Worm (Caenorhabditis elegans): ENCODE measurements around the gene C18E9.8.

- TF ChIP-seq blmp-1 (tag; optimal IDR thresholded peaks at IDR 0.05): peak; percentile 23
- no peak for TF ChIP-seq nhr-76 (tag; optimal IDR thresholded peaks at IDR 0.05)
- TF ChIP-seq ceh-82 (tag; optimal IDR thresholded peaks at IDR 0.05): peak; percentile 76 to 92 (median 80)
- TF ChIP-seq lin-39 (tag; optimal IDR thresholded peaks at IDR 0.05): peak; percentile 90
- TF ChIP-seq zag-1 (tag; optimal IDR thresholded peaks at IDR 0.05): peak; percentile 21
- peak; percentile 78 for TF ChIP-seq snpc-4 (tag; optimal IDR thresholded peaks at IDR 0.05)
- TF ChIP-seq ceh-8 (GFP tag; optimal IDR thresholded peaks at IDR 0.05): peak; percentile 72
- peak; percentile 16 for TF ChIP-seq nhr-237 (tag; optimal IDR thresholded peaks at IDR 0.05)
These were observed 18.3 kb downstream of the C18E9.8 start, which contains the start of the genes szy-20 and C18E9.5 for ce11 chrII:8969251-8970183.

All from whole organism, L1 larva.